Worm (Caenorhabditis elegans) whole organism, midembryonic: Measurements from ENCODE around the gene C28H8.5.

Experiments
- T22C8.4 ChIP-seq: fragments of 200-800 bp; sonication (Bioruptor generic); IDR thresholded peaks from 2 replicates; pipeline ENCODE4 v1.3.6; 2022; ENCODE audit warnings: missing genetic modification characterization, missing compliant biosample characterization
- cog-1 ChIP-seq: sonication (generic microtip); optimal IDR thresholded peaks from 2 replicates; lab custom pipeline; 2016; ENCODE audit warnings: missing genetic modification characterization, missing compliant biosample characterization
- flt-1 ChIP-seq: fragments of 200-800 bp; sonication (Bioruptor generic); IDR thresholded peaks from 2 replicates; pipeline ENCODE4 v1.3.6; 2022; ENCODE audit warnings: missing genetic modification characterization, missing compliant biosample characterization
- klf-2 ChIP-seq: fragments of 200-800 bp; sonication (Bioruptor generic); conservative IDR thresholded peaks from 2 replicates; pipeline ENCODE4 v1.3.6; 2022; ENCODE audit warnings: missing genetic modification reagents, missing genetic modification characterization, missing compliant biosample characterization
- ztf-23 ChIP-seq: fragments of 200-800 bp; sonication (Bioruptor generic); IDR thresholded peaks from 2 replicates; pipeline ENCODE4 v1.3.6; 2022; ENCODE audit warnings: missing genetic modification reagents, missing genetic modification characterization, missing compliant biosample characterization
- ztf-29 ChIP-seq: fragments of 200-800 bp; sonication (Bioruptor generic); IDR thresholded peaks from 2 replicates; pipeline ENCODE4 v1.3.6; 2022; ENCODE audit warnings: missing genetic modification reagents, missing genetic modification characterization, missing compliant biosample characterization

DNA sequence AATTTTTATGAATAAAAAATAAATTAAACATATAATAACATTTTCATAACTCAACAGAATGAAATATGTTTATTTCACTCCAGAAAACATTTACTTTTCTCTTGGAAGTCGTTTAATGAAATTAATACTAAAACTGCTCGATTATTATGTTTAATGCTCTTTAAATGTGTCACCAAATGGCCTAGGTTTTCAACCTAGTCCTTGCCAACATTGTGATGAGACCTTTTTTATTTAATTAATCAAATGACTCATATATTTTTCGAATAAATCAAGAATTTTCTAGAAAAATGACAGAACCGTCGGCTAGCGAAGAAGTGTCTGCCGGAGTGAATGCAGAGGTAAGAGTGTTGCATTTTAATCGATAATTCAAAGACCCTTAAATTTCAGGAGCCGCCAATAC, 19.8 kb upstream of the C28H8.5 start, which contains the start of gene rabn-5:
- TF ChIP-seq flt-1 (GFP tag; lab: Robert Waterston, UW), result no peak
- TF ChIP-seq ztf-23, result no peak
- TF ChIP-seq T22C8.4 (GFP tag; lab: Robert Waterston, UW), result no peak
- no peak for TF ChIP-seq ztf-29
- no peak for TF ChIP-seq klf-2
- no peak for TF ChIP-seq cog-1
